Fruit fly (Drosophila melanogaster): Measurements from ENCODE around the gene CG44194.

DNA sequence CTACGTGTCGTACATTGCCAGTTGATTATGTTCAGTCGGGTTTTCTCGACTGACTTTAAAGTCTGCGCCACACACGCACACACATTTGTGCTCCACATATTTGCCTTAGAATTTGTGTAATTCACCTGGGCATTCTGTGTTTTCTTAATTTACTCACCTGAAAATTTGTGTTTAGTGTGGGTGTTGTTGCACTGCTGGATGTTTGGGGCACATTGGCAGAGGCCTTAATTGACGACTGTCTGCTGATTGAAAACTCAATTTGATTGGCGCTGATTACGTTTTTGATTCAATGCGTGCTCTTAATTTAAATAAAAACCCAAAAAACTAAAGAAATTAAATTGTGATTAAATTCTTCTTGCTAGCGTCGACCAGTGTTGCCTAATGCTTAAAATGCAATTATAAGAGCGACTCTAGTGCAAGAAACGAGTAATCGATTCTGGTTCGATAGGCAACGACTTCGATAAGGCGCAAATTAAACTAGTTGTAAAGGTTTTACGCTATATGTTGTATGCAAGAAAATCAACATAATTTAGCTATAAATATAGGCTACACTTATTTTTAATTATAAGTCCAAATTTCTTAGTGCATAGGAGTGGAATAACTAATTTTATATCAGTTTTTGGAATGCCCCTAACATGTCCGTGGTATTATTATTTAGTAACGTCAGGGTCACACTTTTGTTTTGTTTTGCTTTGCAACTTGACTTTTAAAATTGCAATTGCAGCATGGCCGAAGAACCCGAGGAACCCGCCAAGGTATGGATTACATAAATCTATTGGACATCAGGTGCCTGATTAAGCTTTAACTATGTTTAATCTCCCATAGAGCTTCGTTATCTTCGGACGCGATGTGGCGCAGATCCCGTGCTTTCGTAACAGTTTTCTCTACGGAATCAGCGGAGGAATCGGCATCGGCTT, 33.0 kb upstream of the CG44194 start, which contains the start of the genes CG46281 and CG46280:
- TF ChIP-seq CG4496 (GFP tag; IDR thresholded peaks at IDR 0.05) (no peak), fd96Ca (GFP tag; IDR thresholded peaks at IDR 0.05) (no peak), Ets98B (GFP tag; IDR thresholded peaks at IDR 0.05) (no peak), gl (tag; optimal IDR thresholded peaks at IDR 0.05) (no peak), Snoo (tag; optimal IDR thresholded peaks at IDR 0.05) (no peak), rn (GFP tag; IDR thresholded peaks at IDR 0.05) (no peak), CG17806 (tag; optimal IDR thresholded peaks at IDR 0.05) (no peak), CG32121 (GFP tag; IDR thresholded peaks at IDR 0.05) (no peak), EcR (GFP tag; optimal IDR thresholded peaks at IDR 0.05) (no peak), Pif1A (GFP tag; optimal IDR thresholded peaks at IDR 0.05) (no peak), CG34367 (tag; optimal IDR thresholded peaks at IDR 0.05) (no peak), CG12605 (GFP tag; IDR thresholded peaks at IDR 0.05) (no peak)
